Fruit fly (Drosophila melanogaster) S2 (cell line): ENCODE data around the gene CG43117.

Source experiments
- CG8478 ChIP-seq: fragments of >200 bp; optimal IDR thresholded peaks from 2 replicates; lab custom pipeline; 2018
- CTCF ChIP-seq, 2 experiments: fragments of >200 bp; optimal IDR thresholded peaks; 2 replicates each; lab custom pipeline; 2018

DNA sequence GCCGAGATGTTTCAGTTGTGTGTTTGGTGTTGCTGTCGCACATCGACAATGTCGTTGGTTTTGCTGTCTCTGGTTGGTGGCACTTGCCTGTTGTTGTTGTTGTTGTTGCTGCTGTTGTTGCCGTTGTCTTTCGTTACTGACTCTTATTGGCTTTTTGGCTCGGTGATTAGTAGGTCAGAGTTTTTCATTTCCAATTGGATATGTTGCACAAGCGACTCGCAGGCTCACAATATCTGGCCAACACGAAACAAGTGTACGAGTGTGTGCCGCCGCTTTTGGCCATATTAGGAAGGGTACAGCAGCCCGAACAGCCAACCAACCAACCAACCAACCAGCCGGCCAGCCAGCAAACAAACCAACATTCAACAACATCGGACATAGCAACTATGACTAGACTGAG is 20.9 kb upstream of the CG43117 start:
- TF ChIP-seq CG8478 (lab: Kevin White, UChicago) (no peak), CTCF (optimal IDR thresholded peaks at IDR 0.05; lab: Kevin White, UChicago) (no peak)
